Fruit fly (Drosophila melanogaster) whole organism, embryonic: ENCODE results near the gene Dph5.
A peak's percentile ranks its signal among the peaks of the same experiment; 100 is the strongest.

ENCODE experiments used
- B-H2 ChIP-seq: fragments of 200-800 bp; sonication (Bioruptor generic); optimal IDR thresholded peaks from 2 replicates; lab custom pipeline; 2018; ENCODE audit warnings: missing biosample characterization, mild to moderate bottlenecking, missing genetic modification characterization
- CG10654 ChIP-seq: fragments of 200-800 bp; sonication (Bioruptor generic); optimal IDR thresholded peaks from 2 replicates; lab custom pipeline; 2016; ENCODE audit warnings: missing biosample characterization, missing genetic modification characterization
- CG11504 ChIP-seq: fragments of 200-800 bp; sonication (Bioruptor generic); optimal IDR thresholded peaks from 3 replicates; lab custom pipeline; 2019; ENCODE audit warnings: missing biosample characterization, mild to moderate bottlenecking, missing genetic modification characterization, moderate library complexity
- CG12219 ChIP-seq: fragments of 200-800 bp; sonication (Bioruptor generic); optimal IDR thresholded peaks from 3 replicates; lab custom pipeline; 2018; ENCODE audit warnings: missing biosample characterization, mild to moderate bottlenecking, missing genetic modification characterization
- CG12769 ChIP-seq: fragments of 200-800 bp; sonication (Bioruptor generic); optimal IDR thresholded peaks from 2 replicates; lab custom pipeline; 2019; ENCODE audit warnings: missing biosample characterization, mild to moderate bottlenecking, missing genetic modification characterization, moderate library complexity
- CG13287 ChIP-seq: fragments of 200-800 bp; sonication (Bioruptor generic); IDR thresholded peaks from 2 replicates; pipeline ENCODE4 v1.3.6; 2022; ENCODE audit warnings: missing biosample characterization, missing genetic modification characterization; ENCODE audit not compliant: partially characterized antibody
- CG14965 ChIP-seq: fragments of 200-800 bp; sonication (Bioruptor generic); optimal IDR thresholded peaks from 2 replicates; lab custom pipeline; 2016; ENCODE audit warnings: missing biosample characterization, missing genetic modification characterization, borderline replicate concordance
- CG15601 ChIP-seq: fragments of 200-800 bp; sonication (Bioruptor generic); optimal IDR thresholded peaks from 3 replicates; lab custom pipeline; 2019; ENCODE audit warnings: missing biosample characterization, mild to moderate bottlenecking, missing genetic modification characterization, moderate library complexity
- CG16815 ChIP-seq: fragments of 200-800 bp; sonication (Bioruptor generic); optimal IDR thresholded peaks from 3 replicates; lab custom pipeline; 2017; ENCODE audit warnings: missing biosample characterization, mild to moderate bottlenecking, missing genetic modification characterization
- CG17912 ChIP-seq: fragments of 200-800 bp; sonication (Bioruptor generic); optimal IDR thresholded peaks from 2 replicates; lab custom pipeline; 2018; ENCODE audit warnings: missing biosample characterization, mild to moderate bottlenecking, missing genetic modification characterization
- CG2116 ChIP-seq: fragments of 200-800 bp; sonication (Bioruptor generic); optimal IDR thresholded peaks from 3 replicates; lab custom pipeline; 2018; ENCODE audit warnings: missing biosample characterization, mild to moderate bottlenecking, missing genetic modification characterization
- CG2202 ChIP-seq: fragments of 200-800 bp; sonication (Bioruptor generic); optimal IDR thresholded peaks from 2 replicates; lab custom pipeline; 2018; ENCODE audit warnings: missing biosample characterization, mild to moderate bottlenecking, missing genetic modification characterization
- CG2712 ChIP-seq: fragments of 200-800 bp; optimal IDR thresholded peaks from 3 replicates; lab custom pipeline; 2019; ENCODE audit warnings: missing biosample characterization, mild to moderate bottlenecking, missing genetic modification characterization, moderate library complexity
- CG3163 ChIP-seq: fragments of 200-800 bp; sonication (Bioruptor generic); optimal IDR thresholded peaks from 3 replicates; lab custom pipeline; 2016; ENCODE audit warnings: missing biosample characterization, missing genetic modification characterization
- CG33557 ChIP-seq: fragments of 200-800 bp; sonication (Bioruptor generic); optimal IDR thresholded peaks from 2 replicates; lab custom pipeline; 2019; ENCODE audit warnings: missing biosample characterization, mild to moderate bottlenecking, missing genetic modification characterization, moderate library complexity
- CG34422 ChIP-seq: fragments of 200-800 bp; sonication (Bioruptor generic); IDR thresholded peaks from 3 replicates; pipeline ENCODE4 v1.3.6; 2022; ENCODE audit warnings: missing biosample characterization, missing genetic modification characterization
- CG4328 ChIP-seq: fragments of 200-800 bp; sonication (Bioruptor generic); optimal IDR thresholded peaks from 3 replicates; lab custom pipeline; 2017; ENCODE audit warnings: missing biosample characterization, missing genetic modification reagents, missing genetic modification characterization
- CG4730 ChIP-seq: fragments of 200-800 bp; sonication (Bioruptor generic); IDR thresholded peaks from 2 replicates; pipeline ENCODE4 v1.3.6; 2022; ENCODE audit warnings: missing biosample characterization, missing genetic modification characterization
- CG6254 ChIP-seq: fragments of 200-800 bp; sonication (Bioruptor generic); optimal IDR thresholded peaks from 3 replicates; lab custom pipeline; 2017; ENCODE audit warnings: mild to moderate bottlenecking, missing biosample characterization, missing genetic modification reagents, missing genetic modification characterization
- CG7556 ChIP-seq: fragments of 200-800 bp; sonication (Bioruptor generic); optimal IDR thresholded peaks from 2 replicates; lab custom pipeline; 2017; ENCODE audit warnings: missing biosample characterization, mild to moderate bottlenecking, missing genetic modification characterization
- CG7745 ChIP-seq: fragments of 200-800 bp; sonication (Bioruptor generic); optimal IDR thresholded peaks from 2 replicates; lab custom pipeline; 2018; ENCODE audit warnings: missing biosample characterization, mild to moderate bottlenecking, missing genetic modification characterization, moderate library complexity
- CG7963 ChIP-seq: fragments of 200-800 bp; sonication (Bioruptor generic); IDR thresholded peaks from 3 replicates; pipeline ENCODE4 v1.3.6; 2022; ENCODE audit warnings: missing biosample characterization, missing genetic modification characterization; ENCODE audit not compliant: partially characterized antibody
- CG8944 ChIP-seq: fragments of 200-800 bp; sonication (Bioruptor generic); optimal IDR thresholded peaks from 3 replicates; lab custom pipeline; 2016; ENCODE audit warnings: missing biosample characterization, missing genetic modification characterization
- Dad ChIP-seq: fragments of 200-800 bp; sonication (Bioruptor generic); optimal IDR thresholded peaks from 3 replicates; lab custom pipeline; 2016; ENCODE audit warnings: missing biosample characterization, missing genetic modification characterization
- Hey ChIP-seq: fragments of 200-800 bp; sonication (Bioruptor generic); optimal IDR thresholded peaks from 3 replicates; lab custom pipeline; 2018; ENCODE audit warnings: missing biosample characterization, mild to moderate bottlenecking, missing genetic modification characterization
- HmgD ChIP-seq: fragments of 200-800 bp; sonication (Bioruptor generic); optimal IDR thresholded peaks from 3 replicates; lab custom pipeline; 2016; ENCODE audit warnings: missing biosample characterization, missing genetic modification characterization
- Hr78 ChIP-seq, 2 experiments: fragments of 200-800 bp in 1 of 2; fragments of >200 bp in 1 of 2; sonication (Bioruptor generic) in 1 of 2; optimal IDR thresholded peaks; 2 replicates each; lab custom pipeline; 2017 to 2019; ENCODE audit warnings: missing biosample characterization in 2 of 2, missing genetic modification characterization in 2 of 2, mild to moderate bottlenecking in 1 of 2, moderate library complexity in 1 of 2
- Lpt ChIP-seq: fragments of >200 bp; optimal IDR thresholded peaks from 2 replicates; lab custom pipeline; 2018; ENCODE audit warnings: missing biosample characterization, missing genetic modification characterization
- Mes4 ChIP-seq: fragments of 200-800 bp; sonication (Bioruptor generic); optimal IDR thresholded peaks from 2 replicates; lab custom pipeline; 2016; ENCODE audit warnings: missing biosample characterization, missing genetic modification characterization
- Sox102F ChIP-seq: fragments of 200-800 bp; sonication (Bioruptor generic); optimal IDR thresholded peaks from 2 replicates; lab custom pipeline; 2018; ENCODE audit warnings: missing biosample characterization, mild to moderate bottlenecking, missing genetic modification characterization, moderate library complexity
- Spps ChIP-seq: fragments of 200-800 bp; sonication (Bioruptor generic); optimal IDR thresholded peaks from 2 replicates; lab custom pipeline; 2018; ENCODE audit warnings: missing biosample characterization, mild to moderate bottlenecking, missing genetic modification characterization
- ase ChIP-seq: fragments of 200-800 bp; sonication (Bioruptor generic); IDR thresholded peaks from 3 replicates; pipeline ENCODE4 v1.3.6; 2022; ENCODE audit warnings: missing biosample characterization, missing genetic modification characterization
- dm ChIP-seq: fragments of 200-800 bp; sonication (Bioruptor generic); optimal IDR thresholded peaks from 3 replicates; lab custom pipeline; 2016; ENCODE audit warnings: missing biosample characterization, missing genetic modification characterization
- eyg ChIP-seq: fragments of 200-800 bp; sonication (Bioruptor generic); optimal IDR thresholded peaks from 3 replicates; lab custom pipeline; 2016; ENCODE audit warnings: missing biosample characterization, missing genetic modification characterization
- fd102C ChIP-seq: fragments of 200-800 bp; sonication (Bioruptor generic); optimal IDR thresholded peaks from 2 replicates; lab custom pipeline; 2018; ENCODE audit warnings: missing biosample characterization, mild to moderate bottlenecking, missing genetic modification characterization, moderate library complexity
- gcm2 ChIP-seq: fragments of 200-800 bp; sonication (Bioruptor generic); optimal IDR thresholded peaks from 2 replicates; lab custom pipeline; 2016; ENCODE audit warnings: missing biosample characterization, missing genetic modification characterization
- gem ChIP-seq: fragments of 200-800 bp; sonication (Bioruptor generic); optimal IDR thresholded peaks from 2 replicates; lab custom pipeline; 2019; ENCODE audit warnings: missing biosample characterization, mild to moderate bottlenecking, missing genetic modification characterization, moderate library complexity
- hkb ChIP-seq, 2 experiments: fragments of 200-800 bp in 1 of 2; fragments of >200 bp in 1 of 2; sonication (Bioruptor generic) in 1 of 2; IDR thresholded peaks in 1 of 2; optimal IDR thresholded peaks in 1 of 2; 2 replicates each; pipeline versions ENCODE4 v1.3.6 to Lab custom; 2017 to 2022; ENCODE audit warnings: missing biosample characterization in 1 of 2, missing genetic modification characterization in 1 of 2
- jumu ChIP-seq: fragments of 200-800 bp; sonication (Bioruptor generic); optimal IDR thresholded peaks from 3 replicates; lab custom pipeline; 2016; ENCODE audit warnings: missing biosample characterization, missing genetic modification characterization
- lbe ChIP-seq: fragments of 200-800 bp; sonication (Bioruptor generic); optimal IDR thresholded peaks from 2 replicates; lab custom pipeline; 2016; ENCODE audit warnings: missing biosample characterization, mild to moderate bottlenecking, missing genetic modification characterization
- lmd ChIP-seq: fragments of 200-800 bp; sonication (Bioruptor generic); IDR thresholded peaks from 2 replicates; pipeline ENCODE4 v1.3.6; 2022; ENCODE audit warnings: missing biosample characterization, missing genetic modification characterization
- lola ChIP-seq, 3 experiments: fragments of >200 bp in 2 of 3; fragments of 200-800 bp in 1 of 3; sonication (Bioruptor generic) in 1 of 3; optimal IDR thresholded peaks; 2 replicates each; lab custom pipeline; 2017 to 2019; ENCODE audit warnings: missing biosample characterization in 3 of 3, missing genetic modification characterization in 3 of 3, mild to moderate bottlenecking in 1 of 3, moderate library complexity in 1 of 3
- nerfin-2 ChIP-seq: fragments of 200-800 bp; sonication (Bioruptor generic); IDR thresholded peaks from 2 replicates; pipeline ENCODE4 v1.3.6; 2022; ENCODE audit warnings: missing biosample characterization, missing genetic modification characterization; ENCODE audit not compliant: partially characterized antibody
- scrt ChIP-seq: fragments of 200-800 bp; sonication (Bioruptor generic); optimal IDR thresholded peaks from 2 replicates; lab custom pipeline; 2018; ENCODE audit warnings: missing biosample characterization, mild to moderate bottlenecking, missing genetic modification characterization, moderate library complexity
- slbo ChIP-seq: fragments of 200-800 bp; sonication (Bioruptor generic); IDR thresholded peaks from 2 replicates; pipeline ENCODE4 v1.3.6; 2022; ENCODE audit warnings: missing biosample characterization, missing genetic modification characterization
- sna ChIP-seq: fragments of 200-800 bp; sonication (Bioruptor generic); IDR thresholded peaks from 2 replicates; pipeline ENCODE4 v1.3.6; 2022; ENCODE audit warnings: missing biosample characterization, missing genetic modification characterization; ENCODE audit not compliant: partially characterized antibody
- tap ChIP-seq: fragments of 200-800 bp; optimal IDR thresholded peaks from 3 replicates; lab custom pipeline; 2019; ENCODE audit warnings: missing biosample characterization, mild to moderate bottlenecking, missing genetic modification characterization, moderate library complexity
- toy ChIP-seq: fragments of 200-800 bp; sonication (Bioruptor generic); IDR thresholded peaks from 2 replicates; pipeline ENCODE4 v1.3.6; 2022; ENCODE audit warnings: missing biosample characterization, missing genetic modification characterization
- zen2 ChIP-seq: fragments of 200-800 bp; sonication (Bioruptor generic); IDR thresholded peaks from 3 replicates; pipeline ENCODE4 v1.3.6; 2022; ENCODE audit warnings: missing biosample characterization, missing genetic modification characterization; ENCODE audit not compliant: partially characterized antibody

Gene Dph5

DNA sequence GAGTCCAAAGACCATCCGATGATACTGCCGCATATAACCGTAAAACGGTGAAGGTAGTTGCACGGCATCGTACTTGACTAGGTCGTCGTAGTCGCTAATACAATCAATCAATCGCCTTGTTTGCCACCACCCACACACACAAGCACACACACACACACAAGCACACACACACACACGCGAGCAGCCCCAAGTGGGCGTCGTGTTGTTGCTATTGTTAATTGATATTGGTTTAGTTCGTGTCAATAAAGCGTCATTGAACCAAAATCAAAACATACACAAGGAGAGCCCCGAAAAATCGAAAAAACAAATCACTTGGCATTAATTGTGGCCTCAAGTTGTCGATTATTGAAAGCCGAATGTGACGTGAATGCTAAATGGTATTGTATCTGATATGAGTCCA is 13.4 kb upstream of the Dph5 start (continued):
- no peak for TF ChIP-seq hkb (optimal IDR thresholded peaks at IDR 0.05; lab: Kevin White, UChicago)
- TF ChIP-seq hkb (GFP tag; IDR thresholded peaks at IDR 0.05; lab: Robert Waterston, UW) = peak; percentile 76
- peak; percentile 39 for TF ChIP-seq CG12219 (GFP tag; lab: Kevin White, UChicago)
- TF ChIP-seq scrt (GFP tag; lab: Kevin White, UChicago) = peak; percentile 12
- no peak for TF ChIP-seq CG3163 (GFP tag; lab: Kevin White, UChicago)
- TF ChIP-seq tap (tag; lab: Kevin White, UChicago) = peak; percentile 36
- peak; percentile 54; the same call in 1 of the 3 replicates for TF ChIP-seq ase (GFP tag; lab: Robert Waterston, UW)
- peak; percentile 56 for TF ChIP-seq gem (tag; lab: Kevin White, UChicago)
- peak; percentile 66 for TF ChIP-seq CG15601 (tag; lab: Kevin White, UChicago)
- TF ChIP-seq HmgD (GFP tag; lab: Kevin White, UChicago) = no peak
- no peak for TF ChIP-seq CG4328
- TF ChIP-seq dm (GFP tag; lab: Kevin White, UChicago) = peak; percentile 2
- TF ChIP-seq CG4730 = no peak
- no peak for TF ChIP-seq CG13287 (GFP tag; lab: Robert Waterston, UW)
- no peak for TF ChIP-seq lbe (GFP tag; lab: Kevin White, UChicago)
- peak; percentile 30 for TF ChIP-seq CG14965 (GFP tag; lab: Kevin White, UChicago)
- TF ChIP-seq CG12769 (tag; lab: Kevin White, UChicago) = peak; percentile 63
- no peak for TF ChIP-seq lmd (GFP tag; lab: Robert Waterston, UW)
- TF ChIP-seq gcm2 (GFP tag; lab: Kevin White, UChicago) = no peak
- peak; percentile 26 for TF ChIP-seq CG6254 (GFP tag; lab: Kevin White, UChicago)
- peak; percentile 28 for TF ChIP-seq CG10654 (GFP tag; lab: Kevin White, UChicago)
- no peak for TF ChIP-seq slbo (GFP tag; lab: Robert Waterston, UW)
- peak in 1 of 3 experiments; percentile 30 for TF ChIP-seq lola (GFP tag; optimal IDR thresholded peaks at IDR 0.05; lab: Kevin White, UChicago)
- peak; percentile 31 for TF ChIP-seq CG2116 (GFP tag; lab: Kevin White, UChicago)
- TF ChIP-seq CG33557 = peak; percentile 56
- no peak for TF ChIP-seq CG16815 (GFP tag; lab: Kevin White, UChicago)
- TF ChIP-seq CG8944 (GFP tag; lab: Kevin White, UChicago) = peak; percentile 5
- TF ChIP-seq nerfin-2 (GFP tag; lab: Robert Waterston, UW) = no peak
- no peak for TF ChIP-seq zen2
- TF ChIP-seq toy (GFP tag; lab: Robert Waterston, UW) = no peak
- TF ChIP-seq Hey (tag; lab: Kevin White, UChicago) = no peak
- TF ChIP-seq eyg = no peak
- no peak for TF ChIP-seq Hr78 (GFP tag; optimal IDR thresholded peaks at IDR 0.05; lab: Kevin White, UChicago)
- no peak for TF ChIP-seq CG7963 (GFP tag; lab: Robert Waterston, UW)
- TF ChIP-seq CG7556 (GFP tag; lab: Kevin White, UChicago) = peak; percentile 57
- TF ChIP-seq Dad (GFP tag; lab: Kevin White, UChicago) = peak; percentile 3
- TF ChIP-seq B-H2 (GFP tag; lab: Kevin White, UChicago) = no peak
- no peak for TF ChIP-seq Lpt (GFP tag; lab: Kevin White, UChicago)
- no peak for TF ChIP-seq CG17912 (GFP tag; lab: Kevin White, UChicago)
- peak; percentile 61 for TF ChIP-seq CG2202 (tag; lab: Kevin White, UChicago)
- TF ChIP-seq CG7745 (tag; lab: Kevin White, UChicago) = no peak
- peak; percentile 15 for TF ChIP-seq CG11504 (tag; lab: Kevin White, UChicago)
- TF ChIP-seq jumu (GFP tag; lab: Kevin White, UChicago) = no peak
- TF ChIP-seq Spps = no peak
- TF ChIP-seq Mes4 (GFP tag; lab: Kevin White, UChicago) = peak; percentile 50
- TF ChIP-seq sna (GFP tag; lab: Robert Waterston, UW) = 0 out of 2 replicates have a peak, but pooled peaks have one; percentile 35
- 0 out of 3 replicates have a peak, but pooled peaks have one; percentile 33 for TF ChIP-seq CG34422 (GFP tag; lab: Robert Waterston, UW)
- TF ChIP-seq Sox102F (GFP tag; lab: Kevin White, UChicago) = peak; percentile 27
- TF ChIP-seq CG2712 (tag; lab: Kevin White, UChicago) = peak; percentile 7
- no peak for TF ChIP-seq fd102C (GFP tag; lab: Kevin White, UChicago)
